Worm (Caenorhabditis elegans) whole organism, L2 larva: ENCODE results near the gene nhr-48.

Experiments
- ama-1 ChIP-seq: fragments of 150-350 bp; optimal IDR thresholded peaks from 2 replicates; lab custom pipeline; 2018; ENCODE audit warnings: inconsistent platforms
- nhr-25 ChIP-seq: fragments of 150-350 bp; sonication (generic microtip); optimal IDR thresholded peaks from 3 replicates; lab custom pipeline; 2014; ENCODE audit warnings: missing biosample characterization, missing genetic modification characterization

DNA sequence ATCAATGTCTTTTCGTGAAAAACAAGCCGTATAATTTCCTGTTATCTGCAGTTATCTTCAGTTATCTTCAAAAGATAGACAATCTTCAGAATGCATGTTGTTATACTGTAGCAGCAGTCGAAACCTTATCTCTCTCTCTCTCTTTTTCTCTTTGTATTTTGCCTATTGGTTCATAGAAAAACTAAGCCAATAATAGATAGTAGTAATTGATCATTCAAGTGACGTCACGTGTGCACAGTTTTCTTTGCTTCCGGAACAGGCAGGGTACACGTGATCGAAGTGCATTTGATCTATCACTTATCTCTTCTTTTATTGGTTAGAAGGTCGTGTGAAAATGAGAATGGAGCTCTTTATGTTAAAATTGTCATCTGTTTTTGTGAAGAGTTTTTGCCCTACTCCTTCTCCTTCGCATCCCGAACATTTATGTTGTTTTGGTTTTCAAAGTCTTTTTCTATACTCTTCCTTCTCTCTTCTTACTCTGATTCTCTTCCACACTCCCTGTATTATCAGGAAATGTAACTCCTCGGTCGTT lies 3.4 kb upstream of the nhr-48 start:
- peak; percentile 0 for TF ChIP-seq nhr-25
- TF ChIP-seq ama-1 (lab: Kevin White, UChicago) = no peak
